Fruit fly (Drosophila melanogaster) whole organism, embryonic: ENCODE measurements around the gene GABA-B-R2.

ENCODE experiments used
- Atf3 ChIP-seq: fragments of 200-800 bp; sonication (Bioruptor generic); optimal IDR thresholded peaks from 3 replicates; lab custom pipeline; 2016; ENCODE audit warnings: missing biosample characterization, missing genetic modification characterization
- BEAF-32 ChIP-seq: fragments of 200-800 bp; sonication (Bioruptor generic); optimal IDR thresholded peaks from 3 replicates; lab custom pipeline; 2017; ENCODE audit warnings: missing biosample characterization, missing genetic modification characterization, mild to moderate bottlenecking, moderate library complexity, missing genetic modification reagents
- Bgb ChIP-seq: fragments of 200-800 bp; sonication (Bioruptor generic); IDR thresholded peaks from 2 replicates; pipeline ENCODE4 v1.3.6; 2022; ENCODE audit warnings: missing biosample characterization, missing genetic modification characterization; ENCODE audit not compliant: partially characterized antibody
- Bteb2 ChIP-seq: fragments of 200-800 bp; sonication (Bioruptor generic); optimal IDR thresholded peaks from 2 replicates; lab custom pipeline; 2016; ENCODE audit warnings: missing biosample characterization, missing genetic modification characterization
- C15 ChIP-seq: fragments of 200-800 bp; sonication (Bioruptor generic); IDR thresholded peaks from 3 replicates; pipeline ENCODE4 v1.3.6; 2022; ENCODE audit warnings: missing biosample characterization, missing genetic modification characterization
- CG12659 ChIP-seq: fragments of 200-800 bp; sonication (Bioruptor generic); optimal IDR thresholded peaks from 3 replicates; lab custom pipeline; 2017; ENCODE audit warnings: mild to moderate bottlenecking, missing biosample characterization, missing genetic modification reagents, missing genetic modification characterization
- CG13775 ChIP-seq: fragments of 200-800 bp; sonication (Bioruptor generic); optimal IDR thresholded peaks from 3 replicates; lab custom pipeline; 2017; ENCODE audit warnings: missing biosample characterization, mild to moderate bottlenecking, missing genetic modification characterization
- CG14860 ChIP-seq: fragments of 200-800 bp; sonication (Bioruptor generic); IDR thresholded peaks from 3 replicates; pipeline ENCODE4 v1.3.6; 2022; ENCODE audit warnings: missing biosample characterization, missing genetic modification characterization; ENCODE audit not compliant: partially characterized antibody
- CG14965 ChIP-seq: fragments of 200-800 bp; sonication (Bioruptor generic); optimal IDR thresholded peaks from 2 replicates; lab custom pipeline; 2016; ENCODE audit warnings: missing biosample characterization, missing genetic modification characterization, borderline replicate concordance
- CG15514 ChIP-seq: fragments of 200-800 bp; sonication (Bioruptor generic); optimal IDR thresholded peaks from 3 replicates; lab custom pipeline; 2017; ENCODE audit warnings: missing biosample characterization, missing genetic modification characterization, mild to moderate bottlenecking, moderate library complexity, missing genetic modification reagents
- CG2116 ChIP-seq: fragments of 200-800 bp; sonication (Bioruptor generic); optimal IDR thresholded peaks from 3 replicates; lab custom pipeline; 2018; ENCODE audit warnings: missing biosample characterization, mild to moderate bottlenecking, missing genetic modification characterization
- CG32767 ChIP-seq: fragments of 200-800 bp; sonication (Bioruptor generic); IDR thresholded peaks from 2 replicates; pipeline ENCODE4 v1.3.6; 2022; ENCODE audit warnings: missing biosample characterization, missing genetic modification characterization
- CG3281 ChIP-seq: fragments of 200-800 bp; sonication (Bioruptor generic); optimal IDR thresholded peaks from 3 replicates; lab custom pipeline; 2017; ENCODE audit warnings: missing biosample characterization, mild to moderate bottlenecking, missing genetic modification characterization
- CG4820 ChIP-seq: fragments of 200-800 bp; sonication (Bioruptor generic); optimal IDR thresholded peaks from 3 replicates; lab custom pipeline; 2016; ENCODE audit warnings: missing biosample characterization, missing genetic modification characterization
- CG8089 ChIP-seq: fragments of 200-800 bp; sonication (Bioruptor generic); optimal IDR thresholded peaks from 3 replicates; lab custom pipeline; 2016; ENCODE audit warnings: missing biosample characterization, missing genetic modification characterization
- CG8359 ChIP-seq: fragments of 200-800 bp; sonication (Bioruptor generic); optimal IDR thresholded peaks from 2 replicates; lab custom pipeline; 2017; ENCODE audit warnings: missing biosample characterization, mild to moderate bottlenecking, missing genetic modification characterization, borderline replicate concordance
- CG8388 ChIP-seq: fragments of 200-800 bp; sonication (Bioruptor generic); optimal IDR thresholded peaks from 2 replicates; lab custom pipeline; 2019; ENCODE audit warnings: missing biosample characterization, mild to moderate bottlenecking, missing genetic modification characterization, moderate library complexity
- CG9797 ChIP-seq: fragments of 200-800 bp; sonication (Bioruptor generic); optimal IDR thresholded peaks from 3 replicates; lab custom pipeline; 2018; ENCODE audit warnings: missing biosample characterization, mild to moderate bottlenecking, missing genetic modification characterization
- CTCF ChIP-seq: fragments of 200-800 bp; sonication (Bioruptor generic); optimal IDR thresholded peaks from 2 replicates; lab custom pipeline; 2017; ENCODE audit warnings: missing biosample characterization, mild to moderate bottlenecking, missing genetic modification characterization, moderate library complexity
- Dip2 ChIP-seq: fragments of 200-800 bp; sonication (Bioruptor generic); IDR thresholded peaks from 2 replicates; pipeline ENCODE4 v1.3.6; 2022; ENCODE audit warnings: missing biosample characterization, missing genetic modification characterization
- Ets97D ChIP-seq: fragments of 200-800 bp; sonication (Bioruptor generic); optimal IDR thresholded peaks from 3 replicates; lab custom pipeline; 2016; ENCODE audit warnings: missing biosample characterization, missing genetic modification characterization
- Hmr ChIP-seq: fragments of 200-800 bp; sonication (Bioruptor generic); optimal IDR thresholded peaks from 3 replicates; lab custom pipeline; 2017; ENCODE audit warnings: mild to moderate bottlenecking, missing biosample characterization, missing genetic modification reagents, missing genetic modification characterization
- Lhr ChIP-seq: fragments of 200-800 bp; sonication (Bioruptor generic); optimal IDR thresholded peaks from 3 replicates; lab custom pipeline; 2017; ENCODE audit warnings: mild to moderate bottlenecking, missing biosample characterization, missing genetic modification reagents, missing genetic modification characterization
- MESR4 ChIP-seq: fragments of 200-800 bp; sonication (Bioruptor generic); optimal IDR thresholded peaks from 2 replicates; lab custom pipeline; 2018; ENCODE audit warnings: missing biosample characterization, mild to moderate bottlenecking, missing genetic modification characterization, moderate library complexity
- Med ChIP-seq: fragments of 200-800 bp; sonication (Bioruptor generic); peaks from one replicate; lab custom pipeline; 2016; ENCODE audit warnings: missing biosample characterization, missing genetic modification characterization, mild to moderate bottlenecking, inconsistent platforms, moderate library complexity
- Myb ChIP-seq: fragments of 200-800 bp; sonication (Bioruptor generic); optimal IDR thresholded peaks from 2 replicates; lab custom pipeline; 2016; ENCODE audit warnings: missing biosample characterization, missing genetic modification characterization
- Nf-YB ChIP-seq: fragments of 200-800 bp; sonication (Bioruptor generic); optimal IDR thresholded peaks from 3 replicates; lab custom pipeline; 2019; ENCODE audit warnings: missing biosample characterization, mild to moderate bottlenecking, missing genetic modification characterization, moderate library complexity
- Rx ChIP-seq: fragments of 200-800 bp; sonication (Bioruptor generic); IDR thresholded peaks from 2 replicates; pipeline ENCODE4 v1.3.6; 2022; ENCODE audit warnings: missing biosample characterization, missing genetic modification characterization
- Sry-δ ChIP-seq: fragments of 200-800 bp; sonication (Bioruptor generic); optimal IDR thresholded peaks from 2 replicates; lab custom pipeline; 2016; ENCODE audit warnings: missing biosample characterization, missing genetic modification characterization
- Stat92E ChIP-seq, 3 experiments: fragments of >200 bp in 2 of 3; fragments of 200-800 bp in 1 of 3; sonication (Bioruptor generic) in 1 of 3; optimal IDR thresholded peaks; 2 replicates each; lab custom pipeline; 2017 to 2019; ENCODE audit warnings: missing biosample characterization in 3 of 3, missing genetic modification characterization in 3 of 3, mild to moderate bottlenecking in 1 of 3, moderate library complexity in 1 of 3
- YL-1 ChIP-seq: fragments of 200-800 bp; sonication (Bioruptor generic); optimal IDR thresholded peaks from 3 replicates; lab custom pipeline; 2017; ENCODE audit warnings: missing biosample characterization, mild to moderate bottlenecking, missing genetic modification characterization
- bcd ChIP-seq: fragments of 200-800 bp; sonication (Bioruptor generic); optimal IDR thresholded peaks from 2 replicates; lab custom pipeline; 2017; ENCODE audit warnings: missing biosample characterization, mild to moderate bottlenecking, missing genetic modification characterization
- chinmo ChIP-seq: fragments of 200-800 bp; sonication (Bioruptor generic); IDR thresholded peaks from 4 replicates; pipeline ENCODE4 v1.3.6; 2022; ENCODE audit warnings: missing biosample characterization, missing genetic modification characterization; ENCODE audit not compliant: partially characterized antibody
- ci ChIP-seq: fragments of 200-800 bp; sonication (Bioruptor generic); IDR thresholded peaks from 3 replicates; pipeline ENCODE4 v1.3.6; 2022; ENCODE audit warnings: missing biosample characterization, missing genetic modification characterization
- cwo ChIP-seq: fragments of 200-800 bp; sonication (Bioruptor generic); optimal IDR thresholded peaks from 3 replicates; lab custom pipeline; 2017; ENCODE audit warnings: missing biosample characterization, missing genetic modification characterization, mild to moderate bottlenecking, moderate library complexity, missing genetic modification reagents
- ems ChIP-seq: fragments of 200-800 bp; sonication (Bioruptor generic); optimal IDR thresholded peaks from 3 replicates; lab custom pipeline; 2016; ENCODE audit warnings: missing biosample characterization, missing genetic modification characterization
- fd64A ChIP-seq: fragments of 200-800 bp; sonication (Bioruptor generic); optimal IDR thresholded peaks from 3 replicates; lab custom pipeline; 2018; ENCODE audit warnings: missing biosample characterization, mild to moderate bottlenecking, missing genetic modification characterization
- gfzf ChIP-seq: fragments of 200-800 bp; sonication (Bioruptor generic); optimal IDR thresholded peaks from 2 replicates; lab custom pipeline; 2016; ENCODE audit warnings: missing biosample characterization, mild to moderate bottlenecking, missing genetic modification characterization, moderate library complexity
- ind ChIP-seq: fragments of 200-800 bp; sonication (Bioruptor generic); optimal IDR thresholded peaks from 3 replicates; lab custom pipeline; 2016; ENCODE audit warnings: missing biosample characterization, missing genetic modification characterization
- knrl ChIP-seq: fragments of 200-800 bp; sonication (Bioruptor generic); IDR thresholded peaks from 3 replicates; pipeline ENCODE4 v1.3.6; 2022; ENCODE audit warnings: missing biosample characterization, missing genetic modification characterization; ENCODE audit not compliant: partially characterized antibody
- nerfin-2 ChIP-seq: fragments of 200-800 bp; sonication (Bioruptor generic); IDR thresholded peaks from 2 replicates; pipeline ENCODE4 v1.3.6; 2022; ENCODE audit warnings: missing biosample characterization, missing genetic modification characterization; ENCODE audit not compliant: partially characterized antibody
- nmo ChIP-seq: fragments of 200-800 bp; sonication (Bioruptor generic); optimal IDR thresholded peaks from 2 replicates; lab custom pipeline; 2018; ENCODE audit warnings: missing biosample characterization, mild to moderate bottlenecking, missing genetic modification characterization, moderate library complexity
- pita ChIP-seq: fragments of 200-800 bp; sonication (Bioruptor generic); optimal IDR thresholded peaks from 2 replicates; lab custom pipeline; 2017; ENCODE audit warnings: missing biosample characterization, mild to moderate bottlenecking, missing genetic modification characterization
- psq ChIP-seq: fragments of 200-800 bp; sonication (Bioruptor generic); optimal IDR thresholded peaks from 2 replicates; lab custom pipeline; 2017; ENCODE audit warnings: missing biosample characterization, missing genetic modification characterization
- pzg ChIP-seq: fragments of 200-800 bp; sonication (Bioruptor generic); optimal IDR thresholded peaks from 3 replicates; lab custom pipeline; 2018; ENCODE audit warnings: missing biosample characterization, mild to moderate bottlenecking, missing genetic modification characterization, moderate library complexity
- sima ChIP-seq: fragments of 200-800 bp; sonication (Bioruptor generic); optimal IDR thresholded peaks from 2 replicates; lab custom pipeline; 2016; ENCODE audit warnings: missing biosample characterization, missing genetic modification characterization
- sna ChIP-seq: fragments of 200-800 bp; sonication (Bioruptor generic); IDR thresholded peaks from 2 replicates; pipeline ENCODE4 v1.3.6; 2022; ENCODE audit warnings: missing biosample characterization, missing genetic modification characterization; ENCODE audit not compliant: partially characterized antibody
- toy ChIP-seq: fragments of 200-800 bp; sonication (Bioruptor generic); IDR thresholded peaks from 2 replicates; pipeline ENCODE4 v1.3.6; 2022; ENCODE audit warnings: missing biosample characterization, missing genetic modification characterization
- trem ChIP-seq: fragments of 200-800 bp; optimal IDR thresholded peaks from 3 replicates; lab custom pipeline; 2019; ENCODE audit warnings: missing biosample characterization, mild to moderate bottlenecking, missing genetic modification characterization, moderate library complexity
- vvl ChIP-seq: fragments of 200-800 bp; sonication (Bioruptor generic); IDR thresholded peaks from 2 replicates; pipeline ENCODE4 v1.3.6; 2022; ENCODE audit warnings: missing biosample characterization, missing genetic modification characterization

Gene GABA-B-R2

DNA sequence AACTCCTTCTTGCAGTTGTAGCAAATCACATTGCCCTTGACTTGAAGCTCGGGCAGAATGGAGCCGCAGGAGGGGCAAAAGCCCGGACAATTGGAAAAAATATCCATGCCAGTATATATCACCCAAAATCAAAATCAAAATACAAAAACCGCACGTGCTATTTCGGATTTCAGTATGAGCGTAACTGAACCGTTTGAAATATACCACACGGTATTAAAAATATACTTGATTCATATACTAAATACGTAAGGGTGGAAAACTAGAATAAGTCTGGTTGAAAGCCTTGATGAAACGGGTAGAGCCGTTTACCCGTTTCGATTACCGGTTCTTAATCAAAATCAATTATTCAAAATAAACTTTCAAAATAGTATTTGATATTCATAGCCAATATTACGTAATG, 2.0 kb upstream of the GABA-B-R2 start, which contains the start of gene Polr1H:
Gene Polr1H (minus strand): TSS at position 188 of the 400 bp plus-strand sequence.
- TF ChIP-seq nmo (GFP tag; lab: Kevin White, UChicago), result peak; percentile 26
- TF ChIP-seq Stat92E (GFP tag; optimal IDR thresholded peaks at IDR 0.05; lab: Kevin White, UChicago), result peak in 1 of 3 experiments; percentile 62
- no peak for TF ChIP-seq C15 (GFP tag; lab: Robert Waterston, UW)
- TF ChIP-seq bcd (GFP tag; lab: Kevin White, UChicago), result no peak
- no peak for TF ChIP-seq Bteb2
- no peak for TF ChIP-seq ind (GFP tag; lab: Kevin White, UChicago)
- TF ChIP-seq chinmo (GFP tag; lab: Robert Waterston, UW), result 0 out of 4 replicates have a peak, but pooled peaks have one; percentile 57
- no peak for TF ChIP-seq Dip2 (GFP tag; lab: Robert Waterston, UW)
- TF ChIP-seq toy (GFP tag; lab: Robert Waterston, UW), result no peak
- TF ChIP-seq fd64A (GFP tag; lab: Kevin White, UChicago), result no peak
- no peak for TF ChIP-seq Bgb (GFP tag; lab: Robert Waterston, UW)
- peak; percentile 36; the same call in 1 of the 2 replicates for TF ChIP-seq vvl (GFP tag; lab: Robert Waterston, UW)
- peak; percentile 72 for TF ChIP-seq Ets97D (GFP tag; lab: Kevin White, UChicago)
- TF ChIP-seq CG12659, result peak; percentile 37
- TF ChIP-seq sna, result no peak
- no peak for TF ChIP-seq CG13775
- TF ChIP-seq CG3281 (GFP tag; lab: Kevin White, UChicago), result no peak
- TF ChIP-seq Sry-δ, result peak; percentile 22
- TF ChIP-seq ci (GFP tag; lab: Robert Waterston, UW), result no peak
- no peak for TF ChIP-seq nerfin-2
- TF ChIP-seq psq, result no peak
- TF ChIP-seq Med (GFP tag; lab: Kevin White, UChicago), result peak; percentile 68
- peak; percentile 91 for TF ChIP-seq cwo (GFP tag; lab: Kevin White, UChicago)
- TF ChIP-seq CG8388 (GFP tag; lab: Kevin White, UChicago), result no peak
- no peak for TF ChIP-seq CG14860 (GFP tag; lab: Robert Waterston, UW)
- no peak for TF ChIP-seq ems (GFP tag; lab: Kevin White, UChicago)
- no peak for TF ChIP-seq sima (GFP tag; lab: Kevin White, UChicago)
- TF ChIP-seq CG9797 (GFP tag; lab: Kevin White, UChicago), result peak; percentile 74
- TF ChIP-seq knrl, result peak; percentile 8; the same call in 1 of the 3 replicates
- peak; percentile 91 for TF ChIP-seq pzg
- peak; percentile 61 for TF ChIP-seq MESR4
- TF ChIP-seq CG15514 (GFP tag; lab: Kevin White, UChicago), result peak; percentile 91
- peak; percentile 78 for TF ChIP-seq Myb (GFP tag; lab: Kevin White, UChicago)
- TF ChIP-seq YL-1 (GFP tag; lab: Kevin White, UChicago), result peak; percentile 56
- TF ChIP-seq Hmr (GFP tag; lab: Kevin White, UChicago), result peak; percentile 29
- TF ChIP-seq CTCF (GFP tag; lab: Kevin White, UChicago), result peak; percentile 24
- TF ChIP-seq Lhr (GFP tag; lab: Kevin White, UChicago), result peak; percentile 70
- no peak for TF ChIP-seq Nf-YB (GFP tag; lab: Kevin White, UChicago)
- TF ChIP-seq gfzf, result peak; percentile 96
- TF ChIP-seq CG8089, result no peak
- no peak for TF ChIP-seq CG4820
- TF ChIP-seq Rx (GFP tag; lab: Robert Waterston, UW), result no peak
- no peak for TF ChIP-seq CG8359 (GFP tag; lab: Kevin White, UChicago)
- peak; percentile 21 for TF ChIP-seq CG2116 (GFP tag; lab: Kevin White, UChicago)
- TF ChIP-seq CG32767 (GFP tag; lab: Robert Waterston, UW), result no peak
- peak; percentile 31 for TF ChIP-seq BEAF-32 (GFP tag; lab: Kevin White, UChicago)
- peak; percentile 69 for TF ChIP-seq trem
- no peak for TF ChIP-seq CG14965 (GFP tag; lab: Kevin White, UChicago)
- peak; percentile 84 for TF ChIP-seq pita
- TF ChIP-seq Atf3 (GFP tag; lab: Kevin White, UChicago), result no peak
